Worm (Caenorhabditis elegans): ENCODE measurements around the gene ZC250.4.

ce11 chrV:5780713-5781360, 32.1 kb downstream of the ZC250.4 start, which contains the start of gene F44E7.5:
- TF ChIP-seq ceh-18 (tag; optimal IDR thresholded peaks at IDR 0.05) (no peak), ceh-31 (tag; optimal IDR thresholded peaks at IDR 0.05) (peak; percentile 52), sox-4 (tag; optimal IDR thresholded peaks at IDR 0.05) (no peak), rnt-1 (tag; optimal IDR thresholded peaks at IDR 0.05) (no peak), pqm-1 (tag; optimal IDR thresholded peaks at IDR 0.05) (no peak), dve-1 (tag; optimal IDR thresholded peaks at IDR 0.05) (no peak), nhr-11 (tag; optimal IDR thresholded peaks at IDR 0.05) (no peak), nhr-232 (tag; optimal IDR thresholded peaks at IDR 0.05) (no peak)
